Fruit fly (Drosophila melanogaster): ENCODE data around the gene CG32269.

CG32269 gene

DNA sequence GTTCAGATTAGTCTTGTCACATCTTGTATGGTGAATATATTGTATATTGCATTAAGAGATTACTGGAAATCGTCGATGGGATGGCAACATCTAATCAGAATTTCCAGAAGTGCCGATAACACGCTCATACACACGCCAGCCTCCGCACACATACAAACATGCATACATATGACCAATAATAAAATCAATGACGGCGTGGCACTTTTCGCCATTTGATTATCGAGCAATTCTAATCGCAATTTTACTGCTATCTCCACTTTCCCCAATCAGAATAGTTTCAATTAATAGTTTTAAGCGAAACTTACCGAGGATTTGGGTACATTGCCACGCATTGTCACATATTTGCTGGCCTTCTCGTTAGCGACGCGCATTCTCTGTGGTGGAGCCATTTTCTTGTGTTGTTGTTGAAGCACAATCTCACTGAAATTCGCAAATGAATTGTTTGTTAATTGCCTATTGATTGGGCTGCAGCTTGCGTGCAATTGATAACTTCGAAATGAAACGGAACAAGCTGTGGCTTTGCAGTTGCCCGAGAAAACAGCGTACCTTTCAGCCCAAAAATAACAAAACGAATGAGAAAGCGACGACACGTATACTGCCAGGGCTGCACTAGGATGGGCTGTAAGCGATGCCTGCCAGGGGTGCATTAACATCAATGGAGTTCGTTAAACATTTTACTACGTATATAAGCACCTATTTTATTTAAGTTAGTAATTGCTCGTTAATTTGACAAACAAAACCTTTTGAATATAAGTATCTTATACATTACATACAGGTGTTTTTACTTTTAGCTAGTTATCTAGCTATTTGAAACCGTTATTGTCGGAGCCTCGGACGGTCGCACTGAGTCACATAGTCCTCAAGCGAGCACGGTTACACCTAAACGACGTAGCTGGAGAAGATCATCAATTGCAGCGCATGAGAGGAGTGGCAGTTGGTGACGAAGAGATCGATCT, 10.1 kb downstream of the CG32269 start, which contains the start of the genes CG32276 and gry (continued):
- TF ChIP-seq lola (GFP tag; optimal IDR thresholded peaks at IDR 0.05) = peak in 1 of 3 experiments; percentile 71
- TF ChIP-seq CG7963 (GFP tag; IDR thresholded peaks at IDR 0.05; ENCODE audit: partially characterized antibody) = no peak
- peak in 1 of 3 experiments; percentile 54 for TF ChIP-seq Stat92E (GFP tag; optimal IDR thresholded peaks at IDR 0.05)
- peak; percentile 97 for TF ChIP-seq Med (GFP tag)
- no peak for TF ChIP-seq CG10321 (GFP tag; IDR thresholded peaks at IDR 0.05)
- TF ChIP-seq HLH54F (GFP tag; optimal IDR thresholded peaks at IDR 0.05) = peak; percentile 85
- TF ChIP-seq Ets65A (GFP tag) = peak; percentile 98
- no peak for TF ChIP-seq CG17802 (tag; optimal IDR thresholded peaks at IDR 0.05)
- peak; percentile 65; the same call in 2 of the 3 replicates for TF ChIP-seq CG11093 (GFP tag; IDR thresholded peaks at IDR 0.05)
- TF ChIP-seq PHDP (tag; optimal IDR thresholded peaks at IDR 0.05) = no peak
- no peak for TF ChIP-seq CG15073 (GFP tag; optimal IDR thresholded peaks at IDR 0.05)
- no peak for TF ChIP-seq Adf1 (GFP tag; IDR thresholded peaks at IDR 0.05)
- no peak for TF ChIP-seq CG8290 (GFP tag; optimal IDR thresholded peaks at IDR 0.05)
- TF ChIP-seq CG8290 (tag; optimal IDR thresholded peaks at IDR 0.05) = peak in 1 of 2 experiments; percentile 15
- no peak; the same call in 1 of the 2 replicates for TF ChIP-seq amos (GFP tag; IDR thresholded peaks at IDR 0.05; ENCODE audit: partially characterized antibody)
- peak; percentile 58 for TF ChIP-seq CG8089 (GFP tag; optimal IDR thresholded peaks at IDR 0.05)
- no peak for TF ChIP-seq CG42726 (GFP tag; IDR thresholded peaks at IDR 0.05; ENCODE audit: partially characterized antibody)
- peak; percentile 93 for TF ChIP-seq row (GFP tag; IDR thresholded peaks at IDR 0.05)
- peak; percentile 84 for TF ChIP-seq nom (GFP tag; optimal IDR thresholded peaks at IDR 0.05)
- TF ChIP-seq CG7372 (GFP tag; IDR thresholded peaks at IDR 0.05) = peak; percentile 66; the same call in 1 of the 2 replicates
- TF ChIP-seq schlank (tag; optimal IDR thresholded peaks at IDR 0.05) = no peak
- peak; percentile 61 for TF ChIP-seq CG3163 (GFP tag; optimal IDR thresholded peaks at IDR 0.05)
- peak; percentile 91 for TF ChIP-seq CG3995 (GFP tag; optimal IDR thresholded peaks at IDR 0.05)
- TF ChIP-seq CG2116 (GFP tag; optimal IDR thresholded peaks at IDR 0.05) = peak; percentile 93
- no peak for TF ChIP-seq Mrtf (GFP tag; IDR thresholded peaks at IDR 0.05)
- TF ChIP-seq gsb (GFP tag; IDR thresholded peaks at IDR 0.05) = no peak
- TF ChIP-seq CG15514 (GFP tag; optimal IDR thresholded peaks at IDR 0.05) = peak; percentile 91
- TF ChIP-seq CrebB (tag; optimal IDR thresholded peaks at IDR 0.05) = peak; percentile 67
- peak; percentile 71 for TF ChIP-seq CG12942 (GFP tag; optimal IDR thresholded peaks at IDR 0.05)
- TF ChIP-seq CG2712 (tag; optimal IDR thresholded peaks at IDR 0.05) = peak; percentile 85
- no peak for TF ChIP-seq D19A (tag; optimal IDR thresholded peaks at IDR 0.05)
- TF ChIP-seq CG7357 (GFP tag; IDR thresholded peaks at IDR 0.05) = peak; percentile 46; the same call in 1 of the 3 replicates
- TF ChIP-seq cato (GFP tag; optimal IDR thresholded peaks at IDR 0.05; ENCODE audit: borderline replicate concordance) = peak; percentile 60
- TF ChIP-seq CG2199 (GFP tag; IDR thresholded peaks at IDR 0.05) = 0 out of 3 replicates have a peak, but pooled peaks have one; percentile 32
- TF ChIP-seq CG14441 (GFP tag; IDR thresholded peaks at IDR 0.05) = peak; percentile 60
- peak; percentile 89 for TF ChIP-seq CG12659 (GFP tag; optimal IDR thresholded peaks at IDR 0.05)
- peak; percentile 63 for TF ChIP-seq Atf3 (GFP tag; optimal IDR thresholded peaks at IDR 0.05)
- peak; percentile 78 for TF ChIP-seq Meics (GFP tag; optimal IDR thresholded peaks at IDR 0.05)
- TF ChIP-seq Dbx (GFP tag; IDR thresholded peaks at IDR 0.05) = peak; percentile 69; the same call in 1 of the 3 replicates
- TF ChIP-seq ara (GFP tag; IDR thresholded peaks at IDR 0.05) = peak; percentile 46; the same call in 1 of the 2 replicates
- TF ChIP-seq Ravus (GFP tag; IDR thresholded peaks at IDR 0.05) = no peak
- peak; percentile 50; the same call in 2 of the 3 replicates for TF ChIP-seq CG16813 (GFP tag; IDR thresholded peaks at IDR 0.05; ENCODE audit: partially characterized antibody)
- TF ChIP-seq trh (GFP tag; optimal IDR thresholded peaks at IDR 0.05) = peak; percentile 63
- TF ChIP-seq Vsx1 (GFP tag; optimal IDR thresholded peaks at IDR 0.05) = no peak
- TF ChIP-seq Bteb2 (GFP tag; optimal IDR thresholded peaks at IDR 0.05) = peak; percentile 79
- TF ChIP-seq CG11723 (GFP tag; optimal IDR thresholded peaks at IDR 0.05) = peak; percentile 60
- TF ChIP-seq ttk (GFP tag; IDR thresholded peaks at IDR 0.05) = peak; percentile 25; the same call in 1 of the 2 replicates
- TF ChIP-seq Tbp (GFP tag; optimal IDR thresholded peaks at IDR 0.05) = peak; percentile 57
